Worm (Caenorhabditis elegans) whole organism, young adult: ENCODE measurements around the gene T24A6.1.

Experiments
- F10E7.11 ChIP-seq: sonication (generic microtip); optimal IDR thresholded peaks from 2 replicates; lab custom pipeline; 2017; ENCODE audit warnings: mild to moderate bottlenecking, missing genetic modification characterization, moderate library complexity, missing compliant biosample characterization
- F33H1.4 ChIP-seq: fragments of 200-800 bp; sonication (Bioruptor generic); IDR thresholded peaks from 2 replicates; pipeline ENCODE4 v1.3.6; 2022; ENCODE audit warnings: missing genetic modification reagents, missing genetic modification characterization, missing compliant biosample characterization
- F49E8.2 ChIP-seq: sonication (generic microtip); optimal IDR thresholded peaks from 3 replicates; lab custom pipeline; 2017; ENCODE audit warnings: missing genetic modification characterization, mild to moderate bottlenecking, missing compliant biosample characterization, antibody characterized with exemption, moderate library complexity; ENCODE audit not compliant: insufficient read depth
- F52B5.7 ChIP-seq: sonication (generic microtip); optimal IDR thresholded peaks from 2 replicates; lab custom pipeline; 2016; ENCODE audit warnings: mild to moderate bottlenecking, missing genetic modification characterization, missing compliant biosample characterization
- F57A8.1 ChIP-seq: fragments of 200-800 bp; sonication (Bioruptor generic); optimal IDR thresholded peaks from 2 replicates; lab custom pipeline; 2018; ENCODE audit warnings: mild to moderate bottlenecking, missing genetic modification characterization, moderate library complexity, missing compliant biosample characterization
- K11D2.4 ChIP-seq: fragments of 200-800 bp; sonication (Bioruptor generic); IDR thresholded peaks from 2 replicates; pipeline ENCODE4 v1.3.6; 2022; ENCODE audit warnings: missing genetic modification reagents, missing genetic modification characterization, missing compliant biosample characterization
- K12H6.12 ChIP-seq: fragments of 200-800 bp; sonication (Bioruptor generic); optimal IDR thresholded peaks from 2 replicates; lab custom pipeline; 2018; ENCODE audit warnings: mild to moderate bottlenecking, missing genetic modification characterization, missing compliant biosample characterization
- Y56A3A.18 ChIP-seq: fragments of 200-800 bp; sonication (Bioruptor generic); IDR thresholded peaks from 2 replicates; pipeline ENCODE4 v1.3.6; 2022; ENCODE audit warnings: missing genetic modification reagents, missing genetic modification characterization, missing compliant biosample characterization
- Y67H2A.10 ChIP-seq: fragments of 200-800 bp; sonication (Bioruptor generic); conservative IDR thresholded peaks from 2 replicates; pipeline ENCODE4 v1.3.6; 2022; ENCODE audit warnings: missing genetic modification reagents, missing genetic modification characterization, missing compliant biosample characterization
- Y79H2A.3 ChIP-seq: fragments of 200-800 bp; sonication (Bioruptor generic); conservative IDR thresholded peaks from 2 replicates; pipeline ENCODE4 v1.3.6; 2022; ENCODE audit warnings: missing genetic modification reagents, missing genetic modification characterization, missing compliant biosample characterization
- akir-1 ChIP-seq: fragments of 200-800 bp; sonication (Bioruptor generic); optimal IDR thresholded peaks from 2 replicates; lab custom pipeline; 2018; ENCODE audit warnings: mild to moderate bottlenecking, missing genetic modification characterization, moderate library complexity, missing compliant biosample characterization
- ama-1 ChIP-seq, 3 experiments: fragments of 150-350 bp in 1 of 3; sonication (generic microtip) in 2 of 3; optimal IDR thresholded peaks; 2 replicates each; lab custom pipeline; 2014 to 2018; ENCODE audit warnings: missing biosample characterization in 2 of 3, missing genetic modification characterization in 2 of 3, missing genetic modification reagents in 2 of 3
- aptf-2 ChIP-seq: fragments of 200-800 bp; sonication (Bioruptor generic); conservative IDR thresholded peaks from 2 replicates; pipeline ENCODE4 v1.3.6; 2022; ENCODE audit warnings: missing genetic modification reagents, missing genetic modification characterization, missing compliant biosample characterization
- aptf-3 ChIP-seq: fragments of 200-800 bp; sonication (Bioruptor generic); IDR thresholded peaks from 2 replicates; pipeline ENCODE4 v1.3.6; 2022; ENCODE audit warnings: missing genetic modification characterization, missing compliant biosample characterization
- attf-3 ChIP-seq: fragments of 200-800 bp; sonication (Bioruptor generic); conservative IDR thresholded peaks from 2 replicates; pipeline ENCODE4 v1.3.6; 2022; ENCODE audit warnings: missing genetic modification reagents, missing genetic modification characterization, missing compliant biosample characterization
- attf-6 ChIP-seq: fragments of 200-800 bp; sonication (Bioruptor generic); IDR thresholded peaks from 2 replicates; pipeline ENCODE4 v1.3.6; 2022; ENCODE audit warnings: missing genetic modification reagents, missing genetic modification characterization, missing compliant biosample characterization
- bed-1 ChIP-seq: fragments of 200-800 bp; sonication (Bioruptor generic); IDR thresholded peaks from 2 replicates; pipeline ENCODE4 v1.3.6; 2022; ENCODE audit warnings: missing genetic modification reagents, missing genetic modification characterization, missing compliant biosample characterization
- ccch-3 ChIP-seq: fragments of 200-800 bp; sonication (Bioruptor generic); optimal IDR thresholded peaks from 2 replicates; lab custom pipeline; 2018; ENCODE audit warnings: mild to moderate bottlenecking, missing genetic modification characterization, missing compliant biosample characterization
- ceh-40 ChIP-seq: fragments of 200-800 bp; sonication (Bioruptor generic); IDR thresholded peaks from 2 replicates; pipeline ENCODE4 v1.3.6; 2022; ENCODE audit warnings: missing genetic modification characterization, missing compliant biosample characterization
- ceh-58 ChIP-seq: fragments of 200-800 bp; sonication (Bioruptor generic); IDR thresholded peaks from 2 replicates; pipeline ENCODE4 v1.3.6; 2022; ENCODE audit warnings: missing genetic modification characterization, missing compliant biosample characterization
- ceh-79 ChIP-seq: sonication (generic microtip); optimal IDR thresholded peaks from 2 replicates; lab custom pipeline; 2017; ENCODE audit warnings: mild to moderate bottlenecking, missing genetic modification characterization, missing compliant biosample characterization
- chd-7 ChIP-seq: sonication (generic microtip); optimal IDR thresholded peaks from 2 replicates; lab custom pipeline; 2016; ENCODE audit warnings: mild to moderate bottlenecking, missing genetic modification characterization, moderate library complexity, missing compliant biosample characterization
- die-1 ChIP-seq: sonication (generic microtip); optimal IDR thresholded peaks from 2 replicates; lab custom pipeline; 2016; ENCODE audit warnings: missing genotype, mild to moderate bottlenecking, missing genetic modification characterization, missing compliant biosample characterization
- egrh-3 ChIP-seq: fragments of 200-800 bp; sonication (Bioruptor generic); IDR thresholded peaks from 2 replicates; pipeline ENCODE4 v1.3.6; 2022; ENCODE audit warnings: missing genetic modification reagents, missing genetic modification characterization, missing compliant biosample characterization
- hlh-26 ChIP-seq: fragments of 200-800 bp; sonication (Bioruptor generic); conservative IDR thresholded peaks from 2 replicates; pipeline ENCODE4 v1.3.6; 2022; ENCODE audit warnings: missing genetic modification reagents, missing genetic modification characterization, missing compliant biosample characterization
- lag-1 ChIP-seq: fragments of 200-800 bp; sonication (Bioruptor generic); IDR thresholded peaks from 2 replicates; pipeline ENCODE4 v1.3.6; 2022; ENCODE audit warnings: missing genetic modification reagents, missing genetic modification characterization, missing compliant biosample characterization
- let-607 ChIP-seq, 2 experiments: fragments of 200-800 bp in 1 of 2; sonication (Bioruptor generic) in 1 of 2; sonication (generic microtip) in 1 of 2; optimal IDR thresholded peaks; 2 replicates each; lab custom pipeline; 2016 to 2018; ENCODE audit warnings: mild to moderate bottlenecking in 2 of 2, missing compliant biosample characterization in 2 of 2, missing genetic modification characterization in 2 of 2, moderate library complexity in 2 of 2, missing genotype in 1 of 2
- lin-35 ChIP-seq, 3 experiments: fragments of 150-350 bp in 2 of 3; sonication (generic microtip) in 1 of 3; optimal IDR thresholded peaks; 2 replicates each; lab custom pipeline; 2014 to 2018; ENCODE audit warnings: missing biosample characterization in 3 of 3, missing genetic modification characterization in 3 of 3, missing genetic modification reagents in 3 of 3
- lir-1 ChIP-seq: fragments of 200-800 bp; sonication (Bioruptor generic); conservative IDR thresholded peaks from 2 replicates; pipeline ENCODE4 v1.3.6; 2022; ENCODE audit warnings: missing genetic modification reagents, missing genetic modification characterization, missing compliant biosample characterization
- lsl-1 ChIP-seq: fragments of 200-800 bp; sonication (Bioruptor generic); optimal IDR thresholded peaks from 2 replicates; lab custom pipeline; 2018; ENCODE audit warnings: mild to moderate bottlenecking, missing genetic modification characterization, moderate library complexity, missing compliant biosample characterization
- lsy-27 ChIP-seq: sonication (generic microtip); optimal IDR thresholded peaks from 2 replicates; lab custom pipeline; 2017; ENCODE audit warnings: missing genetic modification characterization, mild to moderate bottlenecking, missing compliant biosample characterization, antibody characterized with exemption, missing genotype, borderline replicate concordance; ENCODE audit not compliant: insufficient read depth
- madf-6 ChIP-seq: fragments of 200-800 bp; sonication (Bioruptor generic); IDR thresholded peaks from 2 replicates; pipeline ENCODE4 v1.3.6; 2022; ENCODE audit warnings: missing genetic modification reagents, missing genetic modification characterization, missing compliant biosample characterization
- mes-4 ChIP-seq: sonication (generic microtip); optimal IDR thresholded peaks from 2 replicates; lab custom pipeline; 2016; ENCODE audit warnings: missing genotype, missing genetic modification characterization, missing compliant biosample characterization
- nfya-2 ChIP-seq: fragments of 200-800 bp; sonication (Bioruptor generic); IDR thresholded peaks from 2 replicates; pipeline ENCODE4 v1.3.6; 2022; ENCODE audit warnings: missing genetic modification reagents, missing genetic modification characterization, missing compliant biosample characterization
- nfyb-1 ChIP-seq: fragments of 200-800 bp; sonication (Bioruptor generic); IDR thresholded peaks from 2 replicates; pipeline ENCODE4 v1.3.6; 2022; ENCODE audit warnings: missing genetic modification reagents, missing genetic modification characterization, missing compliant biosample characterization
- nhr-179 ChIP-seq: sonication (generic microtip); optimal IDR thresholded peaks from 2 replicates; lab custom pipeline; 2016; ENCODE audit warnings: mild to moderate bottlenecking, missing genetic modification characterization, missing compliant biosample characterization
- nhr-27 ChIP-seq: fragments of 200-800 bp; sonication (Bioruptor generic); optimal IDR thresholded peaks from 2 replicates; lab custom pipeline; 2018; ENCODE audit warnings: mild to moderate bottlenecking, missing genetic modification characterization, moderate library complexity, missing compliant biosample characterization
- nhr-80 ChIP-seq: sonication (generic microtip); optimal IDR thresholded peaks from 2 replicates; lab custom pipeline; 2016; ENCODE audit warnings: missing genetic modification characterization, missing compliant biosample characterization
- pha-4 ChIP-seq: fragments of 150-350 bp; sonication (generic microtip); optimal IDR thresholded peaks from 2 replicates; lab custom pipeline; 2014; ENCODE audit warnings: missing biosample characterization, missing genetic modification reagents, missing genetic modification characterization
- rec-8 ChIP-seq, 2 experiments: sonication (generic microtip); optimal IDR thresholded peaks; 2 replicates each; lab custom pipeline; 2016; ENCODE audit warnings: mild to moderate bottlenecking in 2 of 2, missing genetic modification characterization in 2 of 2, missing genetic modification reagents in 2 of 2, missing genotype in 2 of 2, missing biosample characterization in 1 of 2, missing compliant biosample characterization in 1 of 2, moderate library complexity in 1 of 2
- rpc-1 ChIP-seq, 2 experiments: fragments of 150-350 bp in 1 of 2; sonication (generic microtip) in 1 of 2; optimal IDR thresholded peaks; 2 replicates each; lab custom pipeline; 2014 to 2018; ENCODE audit warnings: missing biosample characterization in 1 of 2, missing genetic modification characterization in 1 of 2, missing genetic modification reagents in 1 of 2, missing genotype in 1 of 2
- sdz-38 ChIP-seq: sonication (generic microtip); optimal IDR thresholded peaks from 2 replicates; lab custom pipeline; 2016; ENCODE audit warnings: missing genotype, missing genetic modification characterization, missing compliant biosample characterization
- sptf-2 ChIP-seq: fragments of 200-800 bp; sonication (Bioruptor generic); optimal IDR thresholded peaks from 2 replicates; lab custom pipeline; 2018; ENCODE audit warnings: mild to moderate bottlenecking, missing genetic modification characterization, missing compliant biosample characterization
- xnd-1 ChIP-seq: sonication (generic microtip); optimal IDR thresholded peaks from 2 replicates; lab custom pipeline; 2016; ENCODE audit warnings: missing genotype, missing genetic modification reagents, missing genetic modification characterization, missing compliant biosample characterization
- zim-3 ChIP-seq: sonication (generic microtip); optimal IDR thresholded peaks from 2 replicates; lab custom pipeline; 2017; ENCODE audit warnings: mild to moderate bottlenecking, missing genetic modification characterization, moderate library complexity, missing compliant biosample characterization
- ztf-18 ChIP-seq: sonication (generic microtip); optimal IDR thresholded peaks from 2 replicates; lab custom pipeline; 2016; ENCODE audit warnings: missing genotype, mild to moderate bottlenecking, missing genetic modification characterization, missing compliant biosample characterization
- ztf-25 ChIP-seq: fragments of 200-800 bp; sonication (Bioruptor generic); IDR thresholded peaks from 2 replicates; pipeline ENCODE4 v1.3.6; 2022; ENCODE audit warnings: missing genetic modification reagents, missing genetic modification characterization, missing compliant biosample characterization

T24A6.1 gene

ce11 chrV:3585011-3585410 is 26.2 kb downstream of the T24A6.1 start (continued):
- peak in 2 of 3 experiments; percentile 4 to 63 for TF ChIP-seq lin-35 (GFP tag; optimal IDR thresholded peaks at IDR 0.05; lab: Kevin White, UChicago)
- TF ChIP-seq F49E8.2 (tag; lab: Kevin White, UChicago), result peak; percentile 77
- TF ChIP-seq sdz-38, result no peak
- TF ChIP-seq nhr-179 (tag; lab: Kevin White, UChicago), result no peak
- no peak for TF ChIP-seq Y56A3A.18
- TF ChIP-seq let-607 (tag; optimal IDR thresholded peaks at IDR 0.05; lab: Kevin White, UChicago), result peak in 1 of 2 experiments; percentile 7
- TF ChIP-seq F10E7.11, result no peak
- TF ChIP-seq Y67H2A.10 (GFP tag; lab: Robert Waterston, UW), result no peak
- peak; percentile 5 for TF ChIP-seq ztf-18
- TF ChIP-seq nfya-2 (GFP tag; lab: Robert Waterston, UW), result no peak
- TF ChIP-seq F33H1.4 (GFP tag; lab: Robert Waterston, UW), result peak; percentile 54; the same call in 1 of the 2 replicates
- TF ChIP-seq nhr-80 (tag; lab: Kevin White, UChicago), result no peak
- no peak for TF ChIP-seq lsy-27
- TF ChIP-seq F57A8.1 (GFP tag; lab: Kevin White, UChicago), result no peak
- no peak for TF ChIP-seq ama-1 (optimal IDR thresholded peaks at IDR 0.05; lab: Kevin White, UChicago)
- peak; percentile 67 to 71 for TF ChIP-seq ama-1 (GFP tag; optimal IDR thresholded peaks at IDR 0.05; lab: Kevin White, UChicago)
- TF ChIP-seq akir-1 (GFP tag; lab: Kevin White, UChicago), result no peak
- TF ChIP-seq attf-6 (GFP tag; lab: Robert Waterston, UW), result 0 out of 2 replicates have a peak, but pooled peaks have one; percentile 61
- no peak for TF ChIP-seq rpc-1 (optimal IDR thresholded peaks at IDR 0.05; lab: Kevin White, UChicago)
- TF ChIP-seq rpc-1 (tag; optimal IDR thresholded peaks at IDR 0.05; lab: Kevin White, UChicago), result peak; percentile 15
- TF ChIP-seq ztf-25 (GFP tag; lab: Robert Waterston, UW), result peak; percentile 35; the same call in 1 of the 2 replicates
- TF ChIP-seq xnd-1 (tag; lab: Kevin White, UChicago), result peak; percentile 48
- no peak for TF ChIP-seq chd-7
- TF ChIP-seq egrh-3 (GFP tag; lab: Robert Waterston, UW), result no peak
- no peak for TF ChIP-seq pha-4 (tag; lab: Kevin White, UChicago)
- TF ChIP-seq K12H6.12 (tag; lab: Kevin White, UChicago), result no peak
- TF ChIP-seq K11D2.4 (GFP tag; lab: Robert Waterston, UW), result no peak
- TF ChIP-seq nfyb-1 (GFP tag; lab: Robert Waterston, UW), result peak; percentile 71
- no peak for TF ChIP-seq aptf-2 (GFP tag; lab: Robert Waterston, UW)
- TF ChIP-seq aptf-3 (GFP tag; lab: Robert Waterston, UW), result peak; percentile 81
- no peak for TF ChIP-seq lir-1 (GFP tag; lab: Robert Waterston, UW)
- no peak for TF ChIP-seq sptf-2
- peak; percentile 2 for TF ChIP-seq ceh-79 (tag; lab: Kevin White, UChicago)
- no peak for TF ChIP-seq hlh-26 (GFP tag; lab: Robert Waterston, UW)
- TF ChIP-seq ceh-40 (GFP tag; lab: Robert Waterston, UW), result no peak
- peak in 1 of 2 experiments; percentile 17 for TF ChIP-seq rec-8 (tag; optimal IDR thresholded peaks at IDR 0.05; lab: Kevin White, UChicago)
- no peak for TF ChIP-seq mes-4 (tag; lab: Kevin White, UChicago)
- peak; percentile 68 for TF ChIP-seq Y79H2A.3 (GFP tag; lab: Robert Waterston, UW)
- no peak for TF ChIP-seq lag-1 (GFP tag; lab: Robert Waterston, UW)
- TF ChIP-seq die-1, result no peak
- peak; percentile 19; the same call in 1 of the 2 replicates for TF ChIP-seq attf-3 (GFP tag; lab: Robert Waterston, UW)
- peak; percentile 48 for TF ChIP-seq lsl-1 (GFP tag; lab: Kevin White, UChicago)
- TF ChIP-seq ceh-58, result no peak
- TF ChIP-seq madf-6 (GFP tag; lab: Robert Waterston, UW), result peak; percentile 84
- no peak for TF ChIP-seq nhr-27 (tag; lab: Kevin White, UChicago)
- no peak for TF ChIP-seq ccch-3 (GFP tag; lab: Kevin White, UChicago)
- TF ChIP-seq bed-1 (GFP tag; lab: Robert Waterston, UW), result no peak
- TF ChIP-seq F52B5.7, result peak; percentile 9
- no peak for TF ChIP-seq zim-3 (tag; lab: Kevin White, UChicago)
